Fruit fly (Drosophila melanogaster): ENCODE data around the gene CG14342.

- TF ChIP-seq ttk (optimal IDR thresholded peaks at IDR 0.05), result no peak
- TF ChIP-seq Sin3A (optimal IDR thresholded peaks at IDR 0.05), result no peak
- no peak for TF ChIP-seq psq (optimal IDR thresholded peaks at IDR 0.05)
- TF ChIP-seq h (optimal IDR thresholded peaks at IDR 0.05), result no peak
- TF ChIP-seq insv (optimal IDR thresholded peaks at IDR 0.05), result no peak
- no peak for TF ChIP-seq Myc (optimal IDR thresholded peaks at IDR 0.05)
These were observed 7.5 kb downstream of the CG14342 start for dm6 chr2L:1211528-1211927.

Measured in Kc167 (cell line).